Worm (Caenorhabditis elegans) whole organism, midembryonic: ENCODE data around the gene nspb-9.
A peak's percentile ranks its signal among the peaks of the same experiment; 100 is the strongest.

Experiments used
- T22C8.4 ChIP-seq: fragments of 200-800 bp; sonication (Bioruptor generic); IDR thresholded peaks from 2 replicates; pipeline ENCODE4 v1.3.6; 2022; ENCODE audit warnings: missing genetic modification characterization, missing compliant biosample characterization
- klf-2 ChIP-seq: fragments of 200-800 bp; sonication (Bioruptor generic); conservative IDR thresholded peaks from 2 replicates; pipeline ENCODE4 v1.3.6; 2022; ENCODE audit warnings: missing genetic modification reagents, missing genetic modification characterization, missing compliant biosample characterization
- ztf-23 ChIP-seq: fragments of 200-800 bp; sonication (Bioruptor generic); IDR thresholded peaks from 2 replicates; pipeline ENCODE4 v1.3.6; 2022; ENCODE audit warnings: missing genetic modification reagents, missing genetic modification characterization, missing compliant biosample characterization
- ztf-29 ChIP-seq: fragments of 200-800 bp; sonication (Bioruptor generic); IDR thresholded peaks from 2 replicates; pipeline ENCODE4 v1.3.6; 2022; ENCODE audit warnings: missing genetic modification reagents, missing genetic modification characterization, missing compliant biosample characterization

- TF ChIP-seq klf-2, result no peak
- no peak for TF ChIP-seq ztf-29 (GFP tag; lab: Robert Waterston, UW)
- TF ChIP-seq ztf-23 (GFP tag; lab: Robert Waterston, UW), result 0 out of 2 replicates have a peak, but pooled peaks have one; percentile 41
- TF ChIP-seq T22C8.4 (GFP tag; lab: Robert Waterston, UW), result no peak
These were observed 12.8 kb upstream of the nspb-9 start for ce11 chrII:14567811-14568210.
